Worm (Caenorhabditis elegans) whole organism, mixed stage, embryonic: ENCODE data around the gene abhd-3.1.

Experiments
- ces-1 ChIP-seq: fragments of 150-350 bp; optimal IDR thresholded peaks from 2 replicates; lab custom pipeline; 2014; ENCODE audit warnings: missing biosample characterization, missing genetic modification reagents, missing genetic modification characterization
- lin-13 ChIP-seq: fragments of 150-350 bp; optimal IDR thresholded peaks from 2 replicates; lab custom pipeline; 2014; ENCODE audit warnings: missing biosample characterization, missing genetic modification characterization
- lsy-2 ChIP-seq: fragments of 150-350 bp; optimal IDR thresholded peaks from 2 replicates; lab custom pipeline; 2014; ENCODE audit warnings: missing biosample characterization, missing genetic modification characterization
- mls-2 ChIP-seq: sonication (generic microtip); optimal IDR thresholded peaks from 2 replicates; lab custom pipeline; 2016; ENCODE audit warnings: mild to moderate bottlenecking, missing genetic modification characterization, moderate library complexity, missing compliant biosample characterization
- nhr-237 ChIP-seq: fragments of 150-350 bp; optimal IDR thresholded peaks from 2 replicates; lab custom pipeline; 2014; ENCODE audit warnings: missing biosample characterization, missing genetic modification characterization
- pha-4 ChIP-seq: fragments of 150-350 bp; optimal IDR thresholded peaks from 2 replicates; lab custom pipeline; 2018; ENCODE audit warnings: missing biosample characterization, missing genetic modification reagents, missing genetic modification characterization
- unc-62 ChIP-seq: fragments of 150-350 bp; optimal IDR thresholded peaks from 2 replicates; lab custom pipeline; 2014; ENCODE audit warnings: missing biosample characterization, missing genetic modification reagents, missing genetic modification characterization

DNA sequence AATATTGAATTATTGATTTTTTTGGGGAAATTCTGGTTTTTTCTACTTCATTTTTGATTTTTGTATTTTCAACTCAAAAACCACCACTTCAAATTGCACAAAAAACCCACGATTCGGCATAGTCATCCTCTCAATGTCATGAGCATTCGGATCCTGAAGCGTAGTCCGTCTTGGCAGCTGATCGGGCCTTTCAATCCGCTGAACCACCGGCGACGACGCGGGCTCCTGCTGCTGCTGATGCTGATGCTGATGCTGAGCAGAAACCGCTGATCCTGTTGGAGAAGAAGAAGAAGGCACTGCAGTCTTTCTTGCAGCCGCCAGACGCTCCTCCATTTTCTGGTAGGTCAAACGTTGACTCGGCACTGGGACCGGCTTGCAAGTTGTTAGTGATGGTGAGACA is 43.8 kb downstream of the abhd-3.1 start:
- no peak for TF ChIP-seq lin-13 (tag; lab: Kevin White, UChicago)
- TF ChIP-seq nhr-237 (tag; lab: Kevin White, UChicago), result no peak
- no peak for TF ChIP-seq ces-1 (GFP tag; lab: Kevin White, UChicago)
- no peak for TF ChIP-seq mls-2 (tag; lab: Kevin White, UChicago)
- TF ChIP-seq unc-62 (GFP tag; lab: Kevin White, UChicago), result no peak
- TF ChIP-seq pha-4 (tag; lab: Kevin White, UChicago), result no peak
- no peak for TF ChIP-seq lsy-2
